Fruit fly (Drosophila melanogaster) whole organism, embryonic: Measurements from ENCODE around the gene Sec13.

Experiments used
- Atf6 ChIP-seq: fragments of 200-800 bp; sonication (Bioruptor generic); IDR thresholded peaks from 2 replicates; pipeline ENCODE4 v1.3.6; 2022; ENCODE audit warnings: missing biosample characterization, missing genetic modification characterization
- Awh ChIP-seq: fragments of 200-800 bp; sonication (Bioruptor generic); IDR thresholded peaks from 2 replicates; pipeline ENCODE4, ENCODE4 v1.3.6; 2022; ENCODE audit warnings: missing biosample characterization, missing genetic modification characterization
- C15 ChIP-seq: fragments of 200-800 bp; sonication (Bioruptor generic); IDR thresholded peaks from 3 replicates; pipeline ENCODE4 v1.3.6; 2022; ENCODE audit warnings: missing biosample characterization, missing genetic modification characterization
- CG1024 ChIP-seq: fragments of 200-800 bp; sonication (Bioruptor generic); IDR thresholded peaks from 2 replicates; pipeline ENCODE4 v1.3.6; 2022; ENCODE audit warnings: missing biosample characterization, missing genetic modification characterization
- CG10462 ChIP-seq: fragments of 200-800 bp; sonication (Bioruptor generic); optimal IDR thresholded peaks from 2 replicates; lab custom pipeline; 2016; ENCODE audit warnings: missing biosample characterization, missing genetic modification characterization
- CG12104 ChIP-seq: fragments of 200-800 bp; sonication (Bioruptor generic); optimal IDR thresholded peaks from 3 replicates; lab custom pipeline; 2016; ENCODE audit warnings: missing biosample characterization, missing genetic modification characterization
- CG12155 ChIP-seq: fragments of 200-800 bp; sonication (Bioruptor generic); optimal IDR thresholded peaks from 3 replicates; lab custom pipeline; 2016; ENCODE audit warnings: missing biosample characterization, missing genetic modification characterization
- CG12769 ChIP-seq: fragments of 200-800 bp; sonication (Bioruptor generic); optimal IDR thresholded peaks from 2 replicates; lab custom pipeline; 2019; ENCODE audit warnings: missing biosample characterization, mild to moderate bottlenecking, missing genetic modification characterization, moderate library complexity
- CG14014 ChIP-seq: fragments of 200-800 bp; sonication (Bioruptor generic); IDR thresholded peaks from 2 replicates; pipeline ENCODE4 v1.3.6; 2022; ENCODE audit warnings: missing biosample characterization, missing genetic modification characterization
- CG14860 ChIP-seq: fragments of 200-800 bp; sonication (Bioruptor generic); IDR thresholded peaks from 3 replicates; pipeline ENCODE4 v1.3.6; 2022; ENCODE audit warnings: missing biosample characterization, missing genetic modification characterization; ENCODE audit not compliant: partially characterized antibody
- CG15479 ChIP-seq: fragments of 200-800 bp; sonication (Bioruptor generic); optimal IDR thresholded peaks from 3 replicates; lab custom pipeline; 2019; ENCODE audit warnings: missing biosample characterization, mild to moderate bottlenecking, missing genetic modification characterization, moderate library complexity
- CG16779 ChIP-seq: fragments of 200-800 bp; sonication (Bioruptor generic); IDR thresholded peaks from 2 replicates; pipeline ENCODE4 v1.3.6; 2022; ENCODE audit warnings: missing biosample characterization, missing genetic modification characterization
- CG17385 ChIP-seq: fragments of 200-800 bp; sonication (Bioruptor generic); optimal IDR thresholded peaks from 3 replicates; lab custom pipeline; 2018; ENCODE audit warnings: missing biosample characterization, mild to moderate bottlenecking, missing genetic modification characterization
- CG2116 ChIP-seq: fragments of 200-800 bp; sonication (Bioruptor generic); optimal IDR thresholded peaks from 3 replicates; lab custom pipeline; 2018; ENCODE audit warnings: missing biosample characterization, mild to moderate bottlenecking, missing genetic modification characterization
- CG2875 ChIP-seq: fragments of 200-800 bp; sonication (Bioruptor generic); optimal IDR thresholded peaks from 2 replicates; lab custom pipeline; 2017; ENCODE audit warnings: missing biosample characterization, mild to moderate bottlenecking, missing genetic modification characterization, missing genetic modification reagents
- CG31224 ChIP-seq: fragments of 200-800 bp; sonication (Bioruptor generic); IDR thresholded peaks from 2 replicates; pipeline ENCODE4 v1.3.6; 2022; ENCODE audit warnings: missing biosample characterization, missing genetic modification characterization
- CG3407 ChIP-seq: fragments of 200-800 bp; sonication (Bioruptor generic); optimal IDR thresholded peaks from 2 replicates; lab custom pipeline; 2018; ENCODE audit warnings: missing biosample characterization, mild to moderate bottlenecking, missing genetic modification characterization
- CG34422 ChIP-seq: fragments of 200-800 bp; sonication (Bioruptor generic); IDR thresholded peaks from 3 replicates; pipeline ENCODE4 v1.3.6; 2022; ENCODE audit warnings: missing biosample characterization, missing genetic modification characterization
- CG4424 ChIP-seq: fragments of 200-800 bp; sonication (Bioruptor generic); optimal IDR thresholded peaks from 3 replicates; lab custom pipeline; 2016; ENCODE audit warnings: missing biosample characterization, missing genetic modification characterization
- CG4820 ChIP-seq: fragments of 200-800 bp; sonication (Bioruptor generic); optimal IDR thresholded peaks from 3 replicates; lab custom pipeline; 2016; ENCODE audit warnings: missing biosample characterization, missing genetic modification characterization
- CG4854 ChIP-seq: fragments of 200-800 bp; sonication (Bioruptor generic); optimal IDR thresholded peaks from 2 replicates; lab custom pipeline; 2016; ENCODE audit warnings: missing biosample characterization, missing genetic modification characterization, inconsistent platforms
- CG5180 ChIP-seq: fragments of 200-800 bp; sonication (Bioruptor generic); optimal IDR thresholded peaks from 3 replicates; lab custom pipeline; 2017; ENCODE audit warnings: missing biosample characterization, missing genetic modification characterization, mild to moderate bottlenecking, moderate library complexity, missing genetic modification reagents
- CG9817 ChIP-seq: fragments of 200-800 bp; sonication (Bioruptor generic); optimal IDR thresholded peaks from 2 replicates; lab custom pipeline; 2018; ENCODE audit warnings: missing biosample characterization, mild to moderate bottlenecking, missing genetic modification characterization, moderate library complexity
- E2f2 ChIP-seq: fragments of 200-800 bp; sonication (Bioruptor generic); IDR thresholded peaks from 2 replicates; pipeline ENCODE4 v1.3.6; 2022; ENCODE audit warnings: missing biosample characterization, missing genetic modification characterization
- Hsf ChIP-seq: fragments of 200-800 bp; sonication (Bioruptor generic); optimal IDR thresholded peaks from 3 replicates; lab custom pipeline; 2016; ENCODE audit warnings: missing biosample characterization, missing genetic modification characterization
- Kr ChIP-seq: fragments of 200-800 bp; sonication (Bioruptor generic); optimal IDR thresholded peaks from 2 replicates; lab custom pipeline; 2017; ENCODE audit warnings: missing biosample characterization, mild to moderate bottlenecking, missing genetic modification characterization
- MTF-1 ChIP-seq: fragments of 200-800 bp; sonication (Bioruptor generic); optimal IDR thresholded peaks from 2 replicates; lab custom pipeline; 2018; ENCODE audit warnings: missing biosample characterization, mild to moderate bottlenecking, missing genetic modification characterization, borderline replicate concordance
- NC2β ChIP-seq: fragments of 200-800 bp; sonication (Bioruptor generic); optimal IDR thresholded peaks from 2 replicates; lab custom pipeline; 2016; ENCODE audit warnings: missing biosample characterization, missing genetic modification characterization
- Nf-YB ChIP-seq: fragments of 200-800 bp; sonication (Bioruptor generic); optimal IDR thresholded peaks from 3 replicates; lab custom pipeline; 2019; ENCODE audit warnings: missing biosample characterization, mild to moderate bottlenecking, missing genetic modification characterization, moderate library complexity
- TFAM ChIP-seq: fragments of 200-800 bp; sonication (Bioruptor generic); optimal IDR thresholded peaks from 2 replicates; lab custom pipeline; 2017; ENCODE audit warnings: missing biosample characterization, missing genetic modification characterization, inconsistent platforms
- bcd ChIP-seq: fragments of 200-800 bp; sonication (Bioruptor generic); optimal IDR thresholded peaks from 2 replicates; lab custom pipeline; 2017; ENCODE audit warnings: missing biosample characterization, mild to moderate bottlenecking, missing genetic modification characterization
- bowl ChIP-seq: fragments of 200-800 bp; sonication (Bioruptor generic); IDR thresholded peaks from 2 replicates; pipeline ENCODE4 v1.3.6; 2022; ENCODE audit warnings: missing biosample characterization, missing genetic modification characterization
- danr ChIP-seq: fragments of 200-800 bp; sonication (Bioruptor generic); IDR thresholded peaks from 2 replicates; pipeline ENCODE4 v1.3.6; 2022; ENCODE audit warnings: missing biosample characterization, missing genetic modification characterization
- disco-r ChIP-seq: fragments of 200-800 bp; sonication (Bioruptor generic); optimal IDR thresholded peaks from 2 replicates; lab custom pipeline; 2016; ENCODE audit warnings: missing biosample characterization, missing genetic modification characterization
- fd102C ChIP-seq: fragments of 200-800 bp; sonication (Bioruptor generic); optimal IDR thresholded peaks from 2 replicates; lab custom pipeline; 2018; ENCODE audit warnings: missing biosample characterization, mild to moderate bottlenecking, missing genetic modification characterization, moderate library complexity
- fd96Cb ChIP-seq: fragments of 200-800 bp; sonication (Bioruptor generic); optimal IDR thresholded peaks from 2 replicates; lab custom pipeline; 2018; ENCODE audit warnings: missing biosample characterization, mild to moderate bottlenecking, missing genetic modification characterization, moderate library complexity
- gro ChIP-seq: fragments of 200-800 bp; sonication (Bioruptor generic); optimal IDR thresholded peaks from 2 replicates; lab custom pipeline; 2016; ENCODE audit warnings: missing biosample characterization, missing genetic modification characterization
- ham ChIP-seq: fragments of 200-800 bp; sonication (Bioruptor generic); IDR thresholded peaks from 2 replicates; pipeline ENCODE4 v1.3.6; 2022; ENCODE audit warnings: missing biosample characterization, missing genetic modification characterization
- jumu ChIP-seq: fragments of 200-800 bp; sonication (Bioruptor generic); optimal IDR thresholded peaks from 3 replicates; lab custom pipeline; 2016; ENCODE audit warnings: missing biosample characterization, missing genetic modification characterization
- lbe ChIP-seq: fragments of 200-800 bp; sonication (Bioruptor generic); optimal IDR thresholded peaks from 2 replicates; lab custom pipeline; 2016; ENCODE audit warnings: missing biosample characterization, mild to moderate bottlenecking, missing genetic modification characterization
- pho ChIP-seq: fragments of 200-800 bp; sonication (Bioruptor generic); optimal IDR thresholded peaks from 2 replicates; lab custom pipeline; 2016; ENCODE audit warnings: missing biosample characterization, missing genetic modification characterization
- ranshi ChIP-seq: fragments of 200-800 bp; sonication (Bioruptor generic); IDR thresholded peaks from 2 replicates; pipeline ENCODE4 v1.3.6; 2022; ENCODE audit warnings: missing biosample characterization, missing genetic modification characterization
- shn ChIP-seq: fragments of 200-800 bp; sonication (Bioruptor generic); optimal IDR thresholded peaks from 3 replicates; lab custom pipeline; 2016; ENCODE audit warnings: missing biosample characterization, missing genetic modification characterization
- slbo ChIP-seq: fragments of 200-800 bp; sonication (Bioruptor generic); IDR thresholded peaks from 2 replicates; pipeline ENCODE4 v1.3.6; 2022; ENCODE audit warnings: missing biosample characterization, missing genetic modification characterization
- sr ChIP-seq: fragments of 200-800 bp; sonication (Bioruptor generic); IDR thresholded peaks from 3 replicates; pipeline ENCODE4 v1.3.6; 2022; ENCODE audit warnings: missing biosample characterization, missing genetic modification characterization
- ssp ChIP-seq: fragments of 200-800 bp; sonication (Bioruptor generic); IDR thresholded peaks from 2 replicates; pipeline ENCODE4 v1.3.6; 2022; ENCODE audit warnings: missing biosample characterization, missing genetic modification characterization
- tin ChIP-seq: fragments of 200-800 bp; sonication (Bioruptor generic); optimal IDR thresholded peaks from 3 replicates; lab custom pipeline; 2016; ENCODE audit warnings: missing biosample characterization, missing genetic modification characterization
- vvl ChIP-seq: fragments of 200-800 bp; sonication (Bioruptor generic); IDR thresholded peaks from 2 replicates; pipeline ENCODE4 v1.3.6; 2022; ENCODE audit warnings: missing biosample characterization, missing genetic modification characterization
- zf30C ChIP-seq: fragments of 200-800 bp; sonication (Bioruptor generic); optimal IDR thresholded peaks from 3 replicates; lab custom pipeline; 2018; ENCODE audit warnings: missing biosample characterization, mild to moderate bottlenecking, missing genetic modification characterization

Sec13 gene

DNA sequence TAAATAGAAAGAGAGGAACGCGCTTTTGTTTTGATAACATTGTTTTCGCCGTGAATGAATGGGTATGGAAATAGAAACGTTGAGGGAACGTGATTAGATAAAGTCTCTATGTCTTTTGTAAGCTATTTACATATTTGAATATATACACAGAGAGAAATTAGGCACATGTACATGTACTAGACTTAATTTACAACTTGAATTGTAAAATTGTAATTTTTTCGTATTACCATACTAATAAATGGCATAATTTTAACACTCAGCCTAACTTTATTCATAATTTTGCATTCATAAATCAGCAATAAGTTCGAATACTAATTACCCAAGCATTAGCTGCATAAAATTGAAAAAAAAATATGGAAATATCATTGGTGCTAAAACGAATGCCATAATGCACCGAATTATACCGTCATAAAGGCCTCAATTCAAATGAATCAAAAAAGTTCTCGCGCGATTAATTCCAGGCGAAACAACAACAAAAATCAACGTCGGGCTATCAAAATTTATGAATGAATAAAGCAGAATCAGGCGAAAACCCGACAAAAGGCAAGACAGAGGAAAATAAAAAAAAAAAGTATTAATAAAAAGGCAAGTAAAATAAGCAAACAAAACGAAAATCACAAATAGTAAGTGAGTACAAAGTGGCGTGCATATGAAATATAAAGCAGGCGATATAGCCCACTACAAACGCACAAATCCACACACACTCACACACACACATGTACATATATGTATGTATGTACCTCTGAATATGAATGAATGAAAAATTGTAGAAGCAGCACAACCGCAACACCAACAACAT lies 23.3 kb upstream of the Sec13 start (continued):
- TF ChIP-seq CG10462 (GFP tag; lab: Kevin White, UChicago) = no peak
- TF ChIP-seq CG5180 (GFP tag; lab: Kevin White, UChicago) = peak; percentile 30
- peak; percentile 59 for TF ChIP-seq Atf6 (GFP tag; lab: Robert Waterston, UW)
- TF ChIP-seq MTF-1 (GFP tag; lab: Kevin White, UChicago) = peak; percentile 57
- TF ChIP-seq shn (GFP tag; lab: Kevin White, UChicago) = peak; percentile 1
- peak; percentile 55 for TF ChIP-seq CG12104 (GFP tag; lab: Kevin White, UChicago)
- no peak for TF ChIP-seq sr (GFP tag; lab: Robert Waterston, UW)
- TF ChIP-seq pho (GFP tag; lab: Kevin White, UChicago) = peak; percentile 29
- no peak for TF ChIP-seq disco-r (GFP tag; lab: Kevin White, UChicago)
- TF ChIP-seq CG1024 (GFP tag; lab: Robert Waterston, UW) = no peak
- no peak for TF ChIP-seq TFAM (GFP tag; lab: Kevin White, UChicago)
- no peak for TF ChIP-seq Kr (GFP tag; lab: Kevin White, UChicago)
- TF ChIP-seq bcd (GFP tag; lab: Kevin White, UChicago) = peak; percentile 60
- TF ChIP-seq C15 (GFP tag; lab: Robert Waterston, UW) = 0 out of 3 replicates have a peak, but pooled peaks have one; percentile 27
- TF ChIP-seq lbe (GFP tag; lab: Kevin White, UChicago) = no peak
- no peak for TF ChIP-seq Hsf (GFP tag; lab: Kevin White, UChicago)
- peak; percentile 4 for TF ChIP-seq CG9817 (tag; lab: Kevin White, UChicago)
- no peak for TF ChIP-seq jumu (GFP tag; lab: Kevin White, UChicago)
- TF ChIP-seq CG4820 (GFP tag; lab: Kevin White, UChicago) = peak; percentile 1
- TF ChIP-seq ham = no peak
- no peak for TF ChIP-seq CG16779 (GFP tag; lab: Robert Waterston, UW)
- TF ChIP-seq CG14860 (GFP tag; lab: Robert Waterston, UW) = no peak
- TF ChIP-seq CG34422 (GFP tag; lab: Robert Waterston, UW) = 0 out of 3 replicates have a peak, but pooled peaks have one; percentile 28
- no peak for TF ChIP-seq CG15479 (GFP tag; lab: Kevin White, UChicago)
- peak; percentile 38 for TF ChIP-seq Nf-YB
- peak; percentile 17; the same call in 1 of the 2 replicates for TF ChIP-seq ranshi (GFP tag; lab: Robert Waterston, UW)
- TF ChIP-seq CG12155 (GFP tag; lab: Kevin White, UChicago) = peak; percentile 5
- peak; percentile 67 for TF ChIP-seq CG4424 (GFP tag; lab: Kevin White, UChicago)
- TF ChIP-seq CG31224 = peak; percentile 43; the same call in 1 of the 2 replicates
- peak; percentile 40 for TF ChIP-seq CG3407
- no peak for TF ChIP-seq E2f2 (GFP tag; lab: Robert Waterston, UW)
- TF ChIP-seq bowl (GFP tag; lab: Robert Waterston, UW) = no peak
- TF ChIP-seq NC2β = no peak
- TF ChIP-seq danr (GFP tag; lab: Robert Waterston, UW) = no peak
- TF ChIP-seq CG4854 (GFP tag; lab: Kevin White, UChicago) = peak; percentile 3
- peak; percentile 46 for TF ChIP-seq slbo (GFP tag; lab: Robert Waterston, UW)
- peak; percentile 29 for TF ChIP-seq tin (GFP tag; lab: Kevin White, UChicago)
- TF ChIP-seq gro = peak; percentile 1
- peak; percentile 72 for TF ChIP-seq CG2875
- peak; percentile 45 for TF ChIP-seq CG14014 (GFP tag; lab: Robert Waterston, UW)
- TF ChIP-seq zf30C = peak; percentile 59
- TF ChIP-seq fd96Cb (tag; lab: Kevin White, UChicago) = peak; percentile 71
- peak; percentile 33 for TF ChIP-seq Awh (GFP tag; lab: Robert Waterston, UW)
- no peak for TF ChIP-seq fd102C (GFP tag; lab: Kevin White, UChicago)
- TF ChIP-seq ssp (GFP tag; lab: Robert Waterston, UW) = 0 out of 2 replicates have a peak, but pooled peaks have one; percentile 9
- peak; percentile 6 for TF ChIP-seq CG2116
- peak; percentile 49 for TF ChIP-seq CG17385 (GFP tag; lab: Kevin White, UChicago)
- TF ChIP-seq vvl (GFP tag; lab: Robert Waterston, UW) = peak; percentile 71
- peak; percentile 63 for TF ChIP-seq CG12769
